Worm (Caenorhabditis elegans): ENCODE measurements around the gene F09C8.1.

- TF ChIP-seq egl-27 (tag; optimal IDR thresholded peaks at IDR 0.05), result no peak
- no peak for TF ChIP-seq ama-1 (optimal IDR thresholded peaks at IDR 0.05)
- TF ChIP-seq nhr-25 (tag; optimal IDR thresholded peaks at IDR 0.05), result no peak
- TF ChIP-seq ztf-4 (tag; optimal IDR thresholded peaks at IDR 0.05), result no peak
- TF ChIP-seq ZK546.5 (tag; optimal IDR thresholded peaks at IDR 0.05), result no peak
- no peak for TF ChIP-seq unc-62 (GFP tag; optimal IDR thresholded peaks at IDR 0.05)
- no peak for TF ChIP-seq unc-39 (tag; optimal IDR thresholded peaks at IDR 0.05)
These were observed 16.2 kb downstream of the F09C8.1 start, which contains the start of gene F09C8.2 for ce11 chrX:16146972-16147593.
